Fruit fly (Drosophila melanogaster): ENCODE results near the gene gcm2.

Gene gcm2

dm6 chr2L:9569588-9570434, 38.6 kb upstream of the gcm2 start (continued):
- TF ChIP-seq ATbp (GFP tag; optimal IDR thresholded peaks at IDR 0.05) (peak; percentile 93), wor (GFP tag; IDR thresholded peaks at IDR 0.05) (peak; percentile 83), H2.0 (GFP tag; IDR thresholded peaks at IDR 0.05) (peak; percentile 73), chif (GFP tag; optimal IDR thresholded peaks at IDR 0.05) (peak; percentile 79 to 82), Sry-δ (GFP tag; optimal IDR thresholded peaks at IDR 0.05) (peak; percentile 38), insv (GFP tag; optimal IDR thresholded peaks at IDR 0.05) (peak in 1 of 2 experiments; percentile 74)

dm6 chr2L:9570673-9571193, 37.6 kb upstream of the gcm2 start:
- no peak; the same call in 2 of the 3 replicates for TF ChIP-seq C15 (GFP tag; IDR thresholded peaks at IDR 0.05)
- 0 out of 2 replicates have a peak, but pooled peaks have one; percentile 18 for TF ChIP-seq bowl (GFP tag; IDR thresholded peaks at IDR 0.05)
- TF ChIP-seq her (GFP tag; optimal IDR thresholded peaks at IDR 0.05), result peak; percentile 21
- TF ChIP-seq CG11723 (GFP tag; optimal IDR thresholded peaks at IDR 0.05), result peak; percentile 34
- no peak for TF ChIP-seq shn (GFP tag; optimal IDR thresholded peaks at IDR 0.05)
- TF ChIP-seq CTCF (GFP tag; optimal IDR thresholded peaks at IDR 0.05), result peak; percentile 21
- no peak for TF ChIP-seq CG18764 (GFP tag; optimal IDR thresholded peaks at IDR 0.05)
- TF ChIP-seq Dip3 (GFP tag; optimal IDR thresholded peaks at IDR 0.05), result no peak
- TF ChIP-seq CG17829 (tag; optimal IDR thresholded peaks at IDR 0.05), result no peak
- no peak for TF ChIP-seq D (optimal IDR thresholded peaks at IDR 0.05)
- TF ChIP-seq D (GFP tag; optimal IDR thresholded peaks at IDR 0.05), result no peak
- TF ChIP-seq CG15514 (GFP tag; optimal IDR thresholded peaks at IDR 0.05), result peak; percentile 6
- peak; percentile 62 for TF ChIP-seq wek (GFP tag; optimal IDR thresholded peaks at IDR 0.05)
- TF ChIP-seq CG11695 (GFP tag; IDR thresholded peaks at IDR 0.05), result no peak
- no peak for TF ChIP-seq al (GFP tag; IDR thresholded peaks at IDR 0.05)
- TF ChIP-seq CG3838 (GFP tag; optimal IDR thresholded peaks at IDR 0.05), result peak; percentile 98
- TF ChIP-seq stc (GFP tag; IDR thresholded peaks at IDR 0.05), result no peak
- TF ChIP-seq Doc3 (GFP tag; IDR thresholded peaks at IDR 0.05; ENCODE audit: partially characterized antibody), result no peak
- TF ChIP-seq B-H1 (GFP tag; IDR thresholded peaks at IDR 0.05), result no peak; the same call in 2 of the 3 replicates
- no peak for TF ChIP-seq Ada2b (GFP tag; IDR thresholded peaks at IDR 0.05)
- peak; percentile 61 for TF ChIP-seq CG6765 (GFP tag; optimal IDR thresholded peaks at IDR 0.05)
- peak; percentile 37 for TF ChIP-seq CG18599 (GFP tag; optimal IDR thresholded peaks at IDR 0.05)
- TF ChIP-seq org-1 (GFP tag; optimal IDR thresholded peaks at IDR 0.05), result no peak
- no peak for TF ChIP-seq CG12391 (tag; optimal IDR thresholded peaks at IDR 0.05)
- peak; percentile 58 for TF ChIP-seq CG7987 (GFP tag; optimal IDR thresholded peaks at IDR 0.05)
- TF ChIP-seq fd3F (GFP tag; optimal IDR thresholded peaks at IDR 0.05), result peak; percentile 49
- peak; percentile 20 for TF ChIP-seq nau (GFP tag; optimal IDR thresholded peaks at IDR 0.05)
- no peak for TF ChIP-seq nmo (GFP tag; optimal IDR thresholded peaks at IDR 0.05)
- TF ChIP-seq trh (GFP tag; optimal IDR thresholded peaks at IDR 0.05), result no peak
- no peak for TF ChIP-seq scrt (GFP tag; optimal IDR thresholded peaks at IDR 0.05)
- TF ChIP-seq hbn (GFP tag; IDR thresholded peaks at IDR 0.05; ENCODE audit: partially characterized antibody), result no peak
- no peak for TF ChIP-seq Dll (GFP tag; IDR thresholded peaks at IDR 0.05; ENCODE audit: partially characterized antibody)
- TF ChIP-seq slou (GFP tag; optimal IDR thresholded peaks at IDR 0.05), result no peak
- TF ChIP-seq CG12104 (GFP tag; optimal IDR thresholded peaks at IDR 0.05), result peak; percentile 19
- no peak for TF ChIP-seq CG11456 (GFP tag; IDR thresholded peaks at IDR 0.05)
- peak; percentile 76 for TF ChIP-seq CG17568 (GFP tag; optimal IDR thresholded peaks at IDR 0.05)
- no peak for TF ChIP-seq Six4 (GFP tag; optimal IDR thresholded peaks at IDR 0.05)
- TF ChIP-seq Poxn (GFP tag; IDR thresholded peaks at IDR 0.05), result no peak
- peak; percentile 45; the same call in 1 of the 2 replicates for TF ChIP-seq chm (GFP tag; IDR thresholded peaks at IDR 0.05)
- peak; percentile 31 for TF ChIP-seq CG10431 (GFP tag; optimal IDR thresholded peaks at IDR 0.05)
- TF ChIP-seq sqz (GFP tag; optimal IDR thresholded peaks at IDR 0.05), result peak; percentile 12
- peak in 1 of 2 experiments; percentile 57 for TF ChIP-seq Eip74EF (GFP tag; optimal IDR thresholded peaks at IDR 0.05)

All from whole organism, embryonic.